Worm (Caenorhabditis elegans) whole organism, early embryonic: ENCODE measurements around the gene C04C3.4.

Source experiments
- B0310.2 ChIP-seq: sonication (generic microtip); optimal IDR thresholded peaks from 2 replicates; lab custom pipeline; 2016; ENCODE audit warnings: mild to moderate bottlenecking, missing genetic modification characterization, missing compliant biosample characterization
- F13C5.2 ChIP-seq: sonication (generic microtip); optimal IDR thresholded peaks from 2 replicates; lab custom pipeline; 2017; ENCODE audit warnings: mild to moderate bottlenecking, missing genetic modification characterization, inconsistent platforms, missing compliant biosample characterization
- aly-1 ChIP-seq: sonication (generic microtip); optimal IDR thresholded peaks from 2 replicates; lab custom pipeline; 2016; ENCODE audit warnings: missing genetic modification characterization, missing compliant biosample characterization
- ama-1 ChIP-seq: fragments of 150-350 bp; optimal IDR thresholded peaks from 2 replicates; lab custom pipeline; 2014
- ceh-13 ChIP-seq: fragments of 200-800 bp; sonication (Bioruptor generic); optimal IDR thresholded peaks from 2 replicates; lab custom pipeline; 2018; ENCODE audit warnings: mild to moderate bottlenecking, missing genetic modification characterization, missing compliant biosample characterization
- ceh-36 ChIP-seq: sonication (generic microtip); optimal IDR thresholded peaks from 2 replicates; lab custom pipeline; 2016; ENCODE audit warnings: missing genetic modification characterization, inconsistent platforms, missing compliant biosample characterization
- ets-7 ChIP-seq: sonication (generic microtip); optimal IDR thresholded peaks from 2 replicates; lab custom pipeline; 2016; ENCODE audit warnings: missing genotype, missing genetic modification characterization, missing compliant biosample characterization
- flt-1 ChIP-seq: fragments of 200-800 bp; sonication (Bioruptor generic); IDR thresholded peaks from 2 replicates; pipeline ENCODE4 v1.3.6; 2022; ENCODE audit warnings: missing genetic modification characterization, missing compliant biosample characterization
- hmbx-1 ChIP-seq: sonication (generic microtip); optimal IDR thresholded peaks from 2 replicates; lab custom pipeline; 2016; ENCODE audit warnings: mild to moderate bottlenecking, missing genetic modification characterization, missing compliant biosample characterization
- hmg-4 ChIP-seq: fragments of 200-800 bp; sonication (Bioruptor generic); optimal IDR thresholded peaks from 2 replicates; lab custom pipeline; 2018; ENCODE audit warnings: mild to moderate bottlenecking, missing genetic modification characterization, missing compliant biosample characterization
- hnd-1 ChIP-seq: sonication (generic microtip); optimal IDR thresholded peaks from 2 replicates; lab custom pipeline; 2016; ENCODE audit warnings: missing genetic modification characterization, missing compliant biosample characterization
- pes-1 ChIP-seq: fragments of 200-800 bp; sonication (Bioruptor generic); IDR thresholded peaks from 2 replicates; pipeline ENCODE4 v1.3.6; 2022; ENCODE audit warnings: missing genetic modification reagents, missing genetic modification characterization, missing compliant biosample characterization
- scrt-1 ChIP-seq: fragments of 200-800 bp; sonication (Bioruptor generic); IDR thresholded peaks from 2 replicates; pipeline ENCODE4 v1.3.6; 2022; ENCODE audit warnings: missing genetic modification characterization, missing compliant biosample characterization
- sea-1 ChIP-seq: fragments of 200-800 bp; sonication (Bioruptor generic); conservative IDR thresholded peaks from 2 replicates; pipeline ENCODE4 v1.3.6; 2022; ENCODE audit warnings: missing genetic modification characterization, missing compliant biosample characterization
- tbx-11 ChIP-seq: fragments of 200-800 bp; sonication (Bioruptor generic); IDR thresholded peaks from 2 replicates; pipeline ENCODE4 v1.3.6; 2022; ENCODE audit warnings: missing genetic modification characterization, missing compliant biosample characterization
- tbx-37 ChIP-seq: fragments of 200-800 bp; sonication (Bioruptor generic); conservative IDR thresholded peaks from 2 replicates; pipeline ENCODE4 v1.3.6; 2022; ENCODE audit warnings: missing genetic modification reagents, missing genetic modification characterization, missing compliant biosample characterization
- tra-4 ChIP-seq: sonication (generic microtip); optimal IDR thresholded peaks from 2 replicates; lab custom pipeline; 2017; ENCODE audit warnings: missing genetic modification characterization, missing compliant biosample characterization

Gene C04C3.4

ce11 chrIV:3438022-3438421 is 43.9 kb downstream of the C04C3.4 start, which contains the start of gene grd-13:
Gene grd-13 (plus strand): TSS chrIV:3438312.
- no peak for TF ChIP-seq ceh-36
- TF ChIP-seq sea-1 (GFP tag; lab: Robert Waterston, UW), result no peak
- TF ChIP-seq ets-7, result no peak
- no peak for TF ChIP-seq hnd-1
- no peak for TF ChIP-seq scrt-1
- TF ChIP-seq tra-4 (tag; lab: Kevin White, UChicago), result no peak
- TF ChIP-seq aly-1 (tag; lab: Kevin White, UChicago), result no peak
- no peak for TF ChIP-seq F13C5.2
- TF ChIP-seq ceh-13 (GFP tag; lab: Kevin White, UChicago), result no peak
- TF ChIP-seq tbx-11 (GFP tag; lab: Robert Waterston, UW), result no peak
- TF ChIP-seq pes-1, result no peak
- no peak for TF ChIP-seq ama-1 (lab: Kevin White, UChicago)
- TF ChIP-seq flt-1 (GFP tag; lab: Robert Waterston, UW), result no peak
- no peak for TF ChIP-seq hmbx-1 (tag; lab: Kevin White, UChicago)
- no peak for TF ChIP-seq tbx-37 (GFP tag; lab: Robert Waterston, UW)
- TF ChIP-seq hmg-4 (GFP tag; lab: Kevin White, UChicago), result no peak
- TF ChIP-seq B0310.2, result no peak

ce11 chrIV:3439354-3439753 is 45.2 kb downstream of the C04C3.4 start, which contains the start of gene grd-3:
Gene grd-3 (plus strand): TSS chrIV:3439655.
- no peak for TF ChIP-seq hnd-1
- no peak for TF ChIP-seq hmg-4 (GFP tag; lab: Kevin White, UChicago)
- no peak for TF ChIP-seq ets-7
- no peak for TF ChIP-seq flt-1 (GFP tag; lab: Robert Waterston, UW)
- TF ChIP-seq sea-1 (GFP tag; lab: Robert Waterston, UW), result no peak
- no peak for TF ChIP-seq tra-4 (tag; lab: Kevin White, UChicago)
- no peak for TF ChIP-seq F13C5.2
- TF ChIP-seq aly-1 (tag; lab: Kevin White, UChicago), result no peak
- TF ChIP-seq ama-1 (lab: Kevin White, UChicago), result no peak
- TF ChIP-seq ceh-13 (GFP tag; lab: Kevin White, UChicago), result no peak
- no peak for TF ChIP-seq B0310.2

ce11 chrIV:3440848-3441247 is 46.7 kb downstream of the C04C3.4 start, which contains the start of gene grd-10:
Gene grd-10 (plus strand): TSS chrIV:3441055.
- no peak for TF ChIP-seq tbx-37 (GFP tag; lab: Robert Waterston, UW)
- TF ChIP-seq tbx-11 (GFP tag; lab: Robert Waterston, UW), result no peak
- no peak for TF ChIP-seq ceh-13 (GFP tag; lab: Kevin White, UChicago)
- TF ChIP-seq hmbx-1 (tag; lab: Kevin White, UChicago), result no peak
- no peak for TF ChIP-seq pes-1
- no peak for TF ChIP-seq ama-1 (lab: Kevin White, UChicago)
- TF ChIP-seq F13C5.2, result no peak
- no peak for TF ChIP-seq hnd-1
- no peak for TF ChIP-seq ceh-36
- TF ChIP-seq tra-4 (tag; lab: Kevin White, UChicago), result no peak
- TF ChIP-seq sea-1 (GFP tag; lab: Robert Waterston, UW), result no peak
- TF ChIP-seq hmg-4 (GFP tag; lab: Kevin White, UChicago), result no peak
- no peak for TF ChIP-seq ets-7
- TF ChIP-seq aly-1 (tag; lab: Kevin White, UChicago), result no peak
- TF ChIP-seq flt-1 (GFP tag; lab: Robert Waterston, UW), result no peak
- no peak for TF ChIP-seq B0310.2

ce11 chrIV:3442513-3442912 is 48.3 kb downstream of the C04C3.4 start:
- TF ChIP-seq hmbx-1 (tag; lab: Kevin White, UChicago), result no peak
- TF ChIP-seq aly-1 (tag; lab: Kevin White, UChicago), result no peak
- TF ChIP-seq ceh-36, result no peak
- no peak for TF ChIP-seq tra-4 (tag; lab: Kevin White, UChicago)
- no peak for TF ChIP-seq tbx-11 (GFP tag; lab: Robert Waterston, UW)
- no peak for TF ChIP-seq sea-1 (GFP tag; lab: Robert Waterston, UW)
- TF ChIP-seq pes-1, result no peak
- TF ChIP-seq B0310.2, result no peak
- no peak for TF ChIP-seq hmg-4 (GFP tag; lab: Kevin White, UChicago)
- TF ChIP-seq flt-1 (GFP tag; lab: Robert Waterston, UW), result no peak
- TF ChIP-seq ama-1 (lab: Kevin White, UChicago), result no peak
- TF ChIP-seq F13C5.2, result no peak
- no peak for TF ChIP-seq hnd-1
- TF ChIP-seq tbx-37 (GFP tag; lab: Robert Waterston, UW), result no peak

ce11 chrIV:3444101-3444500 is 49.9 kb downstream of the C04C3.4 start, which contains the start of gene F09D12.2:
Gene F09D12.2 (minus strand): TSS chrIV:3444201.
- TF ChIP-seq ama-1 (lab: Kevin White, UChicago) (no peak), ets-7 (no peak), flt-1 (GFP tag; lab: Robert Waterston, UW) (no peak), pes-1 (no peak)
